Worm (Caenorhabditis elegans) whole organism, mixed stage, embryonic: ENCODE data around the gene mnm-2.
A peak's percentile ranks its signal among the peaks of the same experiment; 100 is the strongest.

ENCODE experiments used
- M03D4.4 ChIP-seq: sonication (generic microtip); optimal IDR thresholded peaks from 2 replicates; lab custom pipeline; 2017; ENCODE audit warnings: mild to moderate bottlenecking, missing genetic modification characterization, missing compliant biosample characterization
- bed-3 ChIP-seq: fragments of 200-800 bp; sonication (Bioruptor generic); optimal IDR thresholded peaks from 3 replicates; lab custom pipeline; 2018; ENCODE audit warnings: mild to moderate bottlenecking, missing genetic modification characterization, moderate library complexity, missing compliant biosample characterization
- blmp-1 ChIP-seq: fragments of 150-350 bp; optimal IDR thresholded peaks from 2 replicates; lab custom pipeline; 2014; ENCODE audit warnings: missing biosample characterization, missing genetic modification characterization
- ceh-39 ChIP-seq: fragments of 150-350 bp; optimal IDR thresholded peaks from 2 replicates; lab custom pipeline; 2014; ENCODE audit warnings: missing biosample characterization, missing genetic modification characterization
- ceh-43 ChIP-seq: fragments of 200-800 bp; sonication (Bioruptor generic); optimal IDR thresholded peaks from 2 replicates; lab custom pipeline; 2018; ENCODE audit warnings: mild to moderate bottlenecking, missing genetic modification characterization, moderate library complexity, missing compliant biosample characterization
- ceh-83 ChIP-seq: fragments of 200-800 bp; sonication (Bioruptor generic); optimal IDR thresholded peaks from 2 replicates; lab custom pipeline; 2018; ENCODE audit warnings: mild to moderate bottlenecking, missing genetic modification characterization, missing compliant biosample characterization
- ces-1 ChIP-seq: fragments of 150-350 bp; optimal IDR thresholded peaks from 2 replicates; lab custom pipeline; 2014; ENCODE audit warnings: missing biosample characterization, missing genetic modification reagents, missing genetic modification characterization
- cnd-1 ChIP-seq: fragments of 200-800 bp; sonication (Bioruptor generic); optimal IDR thresholded peaks from 2 replicates; lab custom pipeline; 2018; ENCODE audit warnings: mild to moderate bottlenecking, missing genetic modification characterization, missing compliant biosample characterization
- drap-1 ChIP-seq: fragments of 200-800 bp; sonication (Bioruptor generic); optimal IDR thresholded peaks from 3 replicates; lab custom pipeline; 2018; ENCODE audit warnings: mild to moderate bottlenecking, missing genetic modification characterization, missing compliant biosample characterization
- elt-1 ChIP-seq: sonication (generic microtip); optimal IDR thresholded peaks from 2 replicates; lab custom pipeline; 2017; ENCODE audit warnings: missing genetic modification characterization, mild to moderate bottlenecking, missing compliant biosample characterization, antibody characterized with exemption, moderate library complexity, borderline replicate concordance; ENCODE audit not compliant: insufficient read depth
- hlh-1 ChIP-seq: fragments of 150-350 bp; optimal IDR thresholded peaks from 2 replicates; lab custom pipeline; 2014; ENCODE audit warnings: missing biosample characterization, missing genetic modification reagents, missing genetic modification characterization
- lin-13 ChIP-seq: fragments of 150-350 bp; optimal IDR thresholded peaks from 2 replicates; lab custom pipeline; 2014; ENCODE audit warnings: missing biosample characterization, missing genetic modification characterization
- lsy-2 ChIP-seq: fragments of 150-350 bp; optimal IDR thresholded peaks from 2 replicates; lab custom pipeline; 2014; ENCODE audit warnings: missing biosample characterization, missing genetic modification characterization
- mab-5 ChIP-seq: fragments of 150-350 bp; optimal IDR thresholded peaks from 2 replicates; lab custom pipeline; 2014; ENCODE audit warnings: missing biosample characterization, missing genetic modification characterization
- mls-2 ChIP-seq: sonication (generic microtip); optimal IDR thresholded peaks from 2 replicates; lab custom pipeline; 2016; ENCODE audit warnings: mild to moderate bottlenecking, missing genetic modification characterization, moderate library complexity, missing compliant biosample characterization
- nhr-12 ChIP-seq: fragments of 150-350 bp; optimal IDR thresholded peaks from 2 replicates; lab custom pipeline; 2014; ENCODE audit warnings: missing biosample characterization, missing genetic modification characterization
- nhr-2 ChIP-seq: fragments of 150-350 bp; optimal IDR thresholded peaks from 2 replicates; lab custom pipeline; 2014; ENCODE audit warnings: missing biosample characterization, missing genetic modification characterization
- nhr-237 ChIP-seq: fragments of 150-350 bp; optimal IDR thresholded peaks from 2 replicates; lab custom pipeline; 2014; ENCODE audit warnings: missing biosample characterization, missing genetic modification characterization
- nhr-76 ChIP-seq: sonication (generic microtip); optimal IDR thresholded peaks from 2 replicates; lab custom pipeline; 2017; ENCODE audit warnings: missing biosample characterization, missing genetic modification characterization
- pha-4 ChIP-seq: fragments of 150-350 bp; optimal IDR thresholded peaks from 2 replicates; lab custom pipeline; 2018; ENCODE audit warnings: missing biosample characterization, missing genetic modification reagents, missing genetic modification characterization
- sem-2 ChIP-seq: fragments of 200-800 bp; sonication (Bioruptor generic); optimal IDR thresholded peaks from 2 replicates; lab custom pipeline; 2018; ENCODE audit warnings: mild to moderate bottlenecking, missing genetic modification characterization, missing compliant biosample characterization
- snpc-4 ChIP-seq: fragments of 150-350 bp; optimal IDR thresholded peaks from 2 replicates; lab custom pipeline; 2014; ENCODE audit warnings: missing biosample characterization, missing genetic modification characterization
- sptf-1 ChIP-seq: sonication (generic microtip); optimal IDR thresholded peaks from 2 replicates; lab custom pipeline; 2017; ENCODE audit warnings: mild to moderate bottlenecking, missing genetic modification characterization, moderate library complexity, missing compliant biosample characterization
- tbx-8 ChIP-seq: fragments of 200-800 bp; sonication (Bioruptor generic); optimal IDR thresholded peaks from 2 replicates; lab custom pipeline; 2018; ENCODE audit warnings: mild to moderate bottlenecking, missing genetic modification characterization, moderate library complexity, missing compliant biosample characterization
- unc-39 ChIP-seq: fragments of 150-350 bp; optimal IDR thresholded peaks from 2 replicates; lab custom pipeline; 2014; ENCODE audit warnings: missing biosample characterization, missing genetic modification characterization
- unc-62 ChIP-seq: fragments of 150-350 bp; optimal IDR thresholded peaks from 2 replicates; lab custom pipeline; 2014; ENCODE audit warnings: missing biosample characterization, missing genetic modification reagents, missing genetic modification characterization
- zip-8 ChIP-seq: fragments of 150-350 bp; optimal IDR thresholded peaks from 2 replicates; lab custom pipeline; 2014; ENCODE audit warnings: missing biosample characterization, missing genetic modification characterization
- ztf-11 ChIP-seq: fragments of 150-350 bp; optimal IDR thresholded peaks from 2 replicates; lab custom pipeline; 2014; ENCODE audit warnings: missing biosample characterization, missing genetic modification characterization

Gene mnm-2

ce11 chrX:7407749-7408148 is 17.0 kb downstream of the mnm-2 start:
- TF ChIP-seq cnd-1 (tag; lab: Kevin White, UChicago): no peak
- TF ChIP-seq lsy-2: no peak
- no peak for TF ChIP-seq tbx-8 (GFP tag; lab: Kevin White, UChicago)
- no peak for TF ChIP-seq snpc-4 (tag; lab: Kevin White, UChicago)
- TF ChIP-seq hlh-1: no peak
- TF ChIP-seq ceh-39 (tag; lab: Kevin White, UChicago): no peak

ce11 chrX:7405393-7405792 is 19.3 kb downstream of the mnm-2 start, which contains the start of gene C10A4.3:
Gene C10A4.3 (plus strand): TSS chrX:7405693.
- TF ChIP-seq mab-5 (tag; lab: Kevin White, UChicago) (no peak), ces-1 (GFP tag; lab: Kevin White, UChicago) (peak; percentile 8)

- TF ChIP-seq M03D4.4 (tag; lab: Kevin White, UChicago): no peak
- TF ChIP-seq elt-1 (tag; lab: Kevin White, UChicago): no peak
- no peak for TF ChIP-seq pha-4 (tag; lab: Kevin White, UChicago)
- no peak for TF ChIP-seq bed-3
- TF ChIP-seq zip-8: no peak
- TF ChIP-seq sem-2 (GFP tag; lab: Kevin White, UChicago): no peak
- TF ChIP-seq unc-39 (tag; lab: Kevin White, UChicago): no peak
- no peak for TF ChIP-seq mab-5 (tag; lab: Kevin White, UChicago)
- TF ChIP-seq nhr-2: no peak
Measured at ce11 chrX:7404551-7404950, 20.2 kb downstream of the mnm-2 start.

ce11 chrX:7400788-7401187 is 23.9 kb downstream of the mnm-2 start, which contains the start of gene C10A4.4:
Gene C10A4.4 (plus strand): TSS chrX:7401088.
- TF ChIP-seq unc-62 (GFP tag; lab: Kevin White, UChicago): no peak
- no peak for TF ChIP-seq snpc-4 (tag; lab: Kevin White, UChicago)
- no peak for TF ChIP-seq pha-4 (tag; lab: Kevin White, UChicago)
- TF ChIP-seq mab-5 (tag; lab: Kevin White, UChicago): no peak
- TF ChIP-seq mls-2 (tag; lab: Kevin White, UChicago): no peak
- TF ChIP-seq nhr-76 (tag; lab: Kevin White, UChicago): no peak
- TF ChIP-seq cnd-1 (tag; lab: Kevin White, UChicago): no peak
- TF ChIP-seq tbx-8 (GFP tag; lab: Kevin White, UChicago): no peak
- TF ChIP-seq ces-1 (GFP tag; lab: Kevin White, UChicago): no peak
- TF ChIP-seq ceh-83 (GFP tag; lab: Kevin White, UChicago): no peak
- no peak for TF ChIP-seq elt-1 (tag; lab: Kevin White, UChicago)
- TF ChIP-seq M03D4.4 (tag; lab: Kevin White, UChicago): no peak
- TF ChIP-seq lin-13: no peak
- TF ChIP-seq ztf-11 (tag; lab: Kevin White, UChicago): no peak
- TF ChIP-seq nhr-237: no peak
- TF ChIP-seq lsy-2: no peak

- TF ChIP-seq nhr-76 (tag; lab: Kevin White, UChicago) (no peak), nhr-2 (no peak)
Measured at ce11 chrX:7398584-7398983, 26.1 kb downstream of the mnm-2 start, which contains the start of gene C10A4.10. Gene C10A4.10 (plus strand): TSS chrX:7398884.

ce11 chrX:7397935-7398334 is 26.8 kb downstream of the mnm-2 start, which contains the start of gene C10A4.13:
Gene C10A4.13 (minus strand): TSS chrX:7398035.
- TF ChIP-seq nhr-12 (tag; lab: Kevin White, UChicago): no peak
- TF ChIP-seq ceh-43 (GFP tag; lab: Kevin White, UChicago): no peak
- no peak for TF ChIP-seq ceh-83 (GFP tag; lab: Kevin White, UChicago)
- no peak for TF ChIP-seq blmp-1 (tag; lab: Kevin White, UChicago)
- no peak for TF ChIP-seq nhr-2
- TF ChIP-seq drap-1 (GFP tag; lab: Kevin White, UChicago): no peak
- no peak for TF ChIP-seq elt-1 (tag; lab: Kevin White, UChicago)
- TF ChIP-seq snpc-4 (tag; lab: Kevin White, UChicago): no peak
- TF ChIP-seq sptf-1 (tag; lab: Kevin White, UChicago): no peak
- TF ChIP-seq tbx-8 (GFP tag; lab: Kevin White, UChicago): no peak
- TF ChIP-seq ces-1 (GFP tag; lab: Kevin White, UChicago): no peak
- TF ChIP-seq, all 35 proteins: peak for 0
